Worm (Caenorhabditis elegans): ENCODE results near the gene C01G12.7.

ce11 chrII:14591699-14592098, at the start of gene C01G12.7:
- TF ChIP-seq ama-1 (optimal IDR thresholded peaks at IDR 0.05): no peak
- no peak for TF ChIP-seq hmbx-1 (tag; optimal IDR thresholded peaks at IDR 0.05)
- no peak for TF ChIP-seq B0310.2 (tag; optimal IDR thresholded peaks at IDR 0.05)
- TF ChIP-seq tbx-11 (GFP tag; IDR thresholded peaks at IDR 0.05): no peak
- TF ChIP-seq tbx-37 (GFP tag; conservative IDR thresholded peaks at IDR 0.05): no peak
- TF ChIP-seq flt-1 (GFP tag; IDR thresholded peaks at IDR 0.05): no peak

Measured in whole organism, early embryonic.